Fruit fly (Drosophila melanogaster): ENCODE results near the gene CG31550.

DNA sequence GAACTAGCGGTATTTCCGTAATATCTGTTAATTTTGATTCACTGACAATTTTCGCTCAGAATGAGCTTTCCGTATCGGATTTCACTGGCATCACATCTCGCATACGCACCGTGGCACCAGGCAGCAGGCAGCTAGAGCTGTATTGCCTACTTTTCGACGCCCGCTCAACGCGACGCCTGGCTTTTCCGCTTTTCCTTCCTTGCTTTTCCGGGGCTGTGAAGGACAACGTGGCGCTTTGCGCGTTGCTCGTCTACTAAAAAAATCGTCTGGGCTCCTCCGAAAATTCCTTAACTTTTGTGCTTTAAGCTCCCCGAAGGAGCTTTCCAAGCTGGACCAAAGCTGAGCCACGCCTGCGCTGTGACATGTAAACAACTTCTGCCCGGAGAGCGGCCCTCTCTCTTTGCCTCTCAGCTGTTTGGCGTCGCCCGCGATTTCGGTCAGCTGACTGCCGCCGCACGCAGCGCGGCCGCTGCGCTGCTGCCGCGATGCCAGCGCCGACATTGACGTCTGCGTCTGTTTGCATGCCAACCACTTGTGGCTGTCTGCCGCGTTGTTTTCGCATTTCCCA, 37.8 kb downstream of the CG31550 start, which contains the start of the genes CG43845 and Nmdar1:
- TF ChIP-seq CG17186 (GFP tag; optimal IDR thresholded peaks at IDR 0.05) (no peak), HmgD (GFP tag; optimal IDR thresholded peaks at IDR 0.05) (no peak), h (optimal IDR thresholded peaks at IDR 0.05) (no peak)

All from whole organism, embryonic.